Worm (Caenorhabditis elegans): ENCODE measurements around the gene C54E10.10.

C54E10.10 gene

DNA sequence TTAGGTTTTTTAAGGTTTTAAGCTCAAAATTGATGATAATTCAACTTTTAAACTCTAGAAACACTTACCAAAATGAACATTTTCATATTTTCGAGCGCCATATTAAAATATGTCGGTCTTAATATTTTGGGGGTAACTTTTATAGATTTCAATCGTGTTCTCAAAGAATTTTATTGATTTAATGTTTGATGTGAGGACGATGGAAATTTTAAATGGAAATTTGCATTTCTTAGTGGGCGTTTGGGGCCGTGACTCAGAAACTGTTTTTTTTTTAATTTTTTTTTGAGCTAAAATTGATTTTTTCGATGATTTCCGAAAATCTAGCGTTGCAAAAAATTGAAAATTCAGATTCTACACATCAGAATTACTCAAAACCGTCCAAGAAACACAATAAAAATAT, at the start of gene C54E10.10:
TSS of gene C54E10.10 (minus strand) at position 101 of the 400 bp plus-strand sequence.
- no peak for TF ChIP-seq egl-5 (tag; optimal IDR thresholded peaks at IDR 0.05)
- no peak for TF ChIP-seq unc-62 (GFP tag; optimal IDR thresholded peaks at IDR 0.05)
- no peak for TF ChIP-seq daf-12 (tag; optimal IDR thresholded peaks at IDR 0.05)
- no peak for TF ChIP-seq nhr-28 (tag; optimal IDR thresholded peaks at IDR 0.05)
- no peak for TF ChIP-seq nhr-76 (tag; optimal IDR thresholded peaks at IDR 0.05)
- TF ChIP-seq lsy-12 (tag; optimal IDR thresholded peaks at IDR 0.05) = no peak
- no peak for TF ChIP-seq eor-1 (tag; optimal IDR thresholded peaks at IDR 0.05)
- TF ChIP-seq snpc-4 (tag; optimal IDR thresholded peaks at IDR 0.05) = no peak
- TF ChIP-seq ceh-28 (tag; optimal IDR thresholded peaks at IDR 0.05) = no peak
- no peak for TF ChIP-seq ama-1 (optimal IDR thresholded peaks at IDR 0.05)
- TF ChIP-seq ztf-4 (tag; optimal IDR thresholded peaks at IDR 0.05) = no peak
- TF ChIP-seq elt-1 (tag; optimal IDR thresholded peaks at IDR 0.05) = no peak
- TF ChIP-seq ZK546.5 (tag; optimal IDR thresholded peaks at IDR 0.05) = no peak
- TF ChIP-seq lin-15B (tag; optimal IDR thresholded peaks at IDR 0.05) = no peak
- TF ChIP-seq ceh-16 (tag; optimal IDR thresholded peaks at IDR 0.05) = no peak

DNA sequence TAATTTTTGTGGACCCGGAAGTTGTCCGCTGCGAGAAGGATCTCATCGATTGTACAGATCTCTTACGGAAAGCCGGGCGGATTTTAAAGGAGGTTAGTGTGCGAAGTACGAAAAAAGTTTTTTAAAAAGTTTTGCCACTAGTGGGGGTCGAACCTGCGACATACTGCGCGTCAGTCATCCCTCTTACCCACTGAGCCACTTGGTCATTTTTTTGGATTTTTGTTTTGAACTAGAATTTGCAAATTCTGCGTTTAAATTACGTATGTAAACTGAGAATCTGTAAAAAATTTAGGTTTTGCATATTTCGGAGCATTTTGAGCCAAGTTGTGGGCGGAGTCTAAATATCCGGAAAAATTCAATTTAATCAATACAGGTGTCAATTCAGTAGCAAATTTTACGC, 45.4 kb upstream of the C54E10.10 start:
- no peak for TF ChIP-seq sea-2 (GFP tag; optimal IDR thresholded peaks at IDR 0.05)
- no peak for TF ChIP-seq pha-4 (tag; optimal IDR thresholded peaks at IDR 0.05)
- no peak for TF ChIP-seq skn-1 (tag; optimal IDR thresholded peaks at IDR 0.05)
- no peak for TF ChIP-seq lin-39 (tag; optimal IDR thresholded peaks at IDR 0.05)
- no peak for TF ChIP-seq hmg-11 (tag; optimal IDR thresholded peaks at IDR 0.05)
- no peak for TF ChIP-seq ztf-4 (tag; optimal IDR thresholded peaks at IDR 0.05)
- no peak for TF ChIP-seq eor-1 (tag; optimal IDR thresholded peaks at IDR 0.05)
- no peak for TF ChIP-seq ceh-9 (tag; optimal IDR thresholded peaks at IDR 0.05)
- no peak for TF ChIP-seq egl-27 (tag; optimal IDR thresholded peaks at IDR 0.05)
- TF ChIP-seq ZK546.5 (tag; optimal IDR thresholded peaks at IDR 0.05) = no peak
- TF ChIP-seq ama-1 (optimal IDR thresholded peaks at IDR 0.05) = no peak
- TF ChIP-seq nhr-77 (tag; optimal IDR thresholded peaks at IDR 0.05) = no peak
- TF ChIP-seq nhr-67 (tag; optimal IDR thresholded peaks at IDR 0.05) = no peak
- no peak for TF ChIP-seq fkh-10 (GFP tag; optimal IDR thresholded peaks at IDR 0.05)
- no peak for TF ChIP-seq pqm-1 (tag; optimal IDR thresholded peaks at IDR 0.05)
- TF ChIP-seq nhr-237 (tag; optimal IDR thresholded peaks at IDR 0.05) = no peak
- no peak for TF ChIP-seq snpc-4 (tag; optimal IDR thresholded peaks at IDR 0.05)
- no peak for TF ChIP-seq elt-1 (tag; optimal IDR thresholded peaks at IDR 0.05)

DNA sequence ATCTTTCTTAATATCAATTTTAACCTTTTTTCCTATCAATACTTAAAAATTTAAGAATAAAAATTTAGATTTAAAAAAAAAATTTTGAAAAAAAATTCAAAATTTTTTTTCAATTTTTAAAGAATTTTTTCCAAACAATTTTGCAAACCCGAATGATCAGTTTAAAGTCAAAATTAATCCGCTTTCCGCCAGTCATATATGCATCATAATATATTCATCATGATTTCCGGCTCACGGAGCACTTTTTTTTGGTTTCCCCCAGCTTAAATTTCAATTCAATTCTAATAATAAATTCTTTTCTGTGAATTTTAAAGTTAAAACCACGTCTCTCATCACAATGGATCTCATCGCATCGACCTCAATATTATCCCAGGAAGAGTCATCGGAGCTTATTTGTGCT, 43.3 kb upstream of the C54E10.10 start, which contains the start of gene nhr-230:
TSS of gene nhr-230 (plus strand) at position 301 of the 400 bp plus-strand sequence.
- no peak for TF ChIP-seq lin-15B (tag; optimal IDR thresholded peaks at IDR 0.05)
- TF ChIP-seq nhr-43 (tag; optimal IDR thresholded peaks at IDR 0.05; ENCODE audit: poor library complexity, severe bottlenecking) = no peak
- no peak for TF ChIP-seq aly-2 (tag; optimal IDR thresholded peaks at IDR 0.05)
- TF ChIP-seq ZK546.5 (tag; optimal IDR thresholded peaks at IDR 0.05) = no peak
- no peak for TF ChIP-seq pha-4 (tag; optimal IDR thresholded peaks at IDR 0.05)

DNA sequence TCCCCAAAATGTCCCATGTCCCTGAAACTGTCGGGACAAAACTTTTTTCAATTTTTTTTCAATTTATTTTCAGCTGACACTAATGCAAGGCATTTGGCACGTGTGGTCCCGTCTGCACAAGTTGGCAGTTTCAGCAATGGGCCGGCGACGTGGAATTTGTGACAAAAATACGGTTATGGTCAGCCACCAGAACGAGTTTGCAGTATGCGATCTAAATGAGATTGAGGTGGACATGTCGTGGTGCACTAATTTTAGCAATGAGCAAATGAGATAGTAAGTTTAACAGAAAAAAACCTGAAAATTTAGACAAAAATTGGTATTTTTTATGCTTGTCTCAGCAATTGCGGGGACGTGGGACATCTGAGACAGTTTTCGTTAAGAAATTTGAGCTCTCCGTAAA, 39.3 kb upstream of the C54E10.10 start:
- TF ChIP-seq nhr-77 (tag; optimal IDR thresholded peaks at IDR 0.05) (no peak), pqm-1 (tag; optimal IDR thresholded peaks at IDR 0.05) (no peak), ztf-11 (tag; optimal IDR thresholded peaks at IDR 0.05) (no peak), nhr-12 (tag; optimal IDR thresholded peaks at IDR 0.05) (no peak), ZK546.5 (tag; optimal IDR thresholded peaks at IDR 0.05) (no peak), daf-12 (tag; optimal IDR thresholded peaks at IDR 0.05) (no peak), ama-1 (optimal IDR thresholded peaks at IDR 0.05) (no peak), lin-15B (tag; optimal IDR thresholded peaks at IDR 0.05) (no peak), tbx-2 (tag; optimal IDR thresholded peaks at IDR 0.05) (no peak), sea-2 (GFP tag; optimal IDR thresholded peaks at IDR 0.05) (no peak)

DNA sequence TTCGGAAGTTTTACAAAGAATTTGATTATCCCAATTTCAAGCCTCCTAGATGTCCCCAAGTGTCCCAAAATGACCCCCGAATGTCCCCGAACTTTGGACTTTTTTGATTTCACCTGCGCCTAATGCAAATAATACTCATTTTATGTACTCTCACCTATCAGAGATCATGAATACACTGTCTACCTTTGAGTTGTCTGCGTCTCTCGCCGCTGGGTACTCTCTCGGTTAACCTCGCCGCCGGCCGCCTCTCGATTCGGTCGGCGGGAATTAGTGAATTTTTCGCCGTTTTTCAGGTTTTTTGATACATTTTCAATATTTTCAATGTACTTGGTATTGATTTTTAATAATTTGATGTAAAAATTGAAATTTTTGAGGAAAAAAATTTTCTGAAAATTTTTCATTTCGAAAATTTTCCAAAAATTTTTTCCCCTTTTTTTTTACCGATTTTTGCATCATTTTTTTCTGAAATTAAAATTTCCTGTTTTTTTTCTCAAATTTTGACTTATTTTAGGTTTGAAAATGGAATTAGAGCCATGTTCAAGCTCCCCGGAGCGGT, 35.7 kb upstream of the C54E10.10 start, which contains the start of gene nhr-65:
TSS of gene nhr-65 (plus strand) at position 506 of the 556 bp plus-strand sequence.
- TF ChIP-seq nhr-25 (tag; optimal IDR thresholded peaks at IDR 0.05) = no peak
- no peak for TF ChIP-seq fkh-2 (tag; optimal IDR thresholded peaks at IDR 0.05)
- TF ChIP-seq fos-1 (tag; optimal IDR thresholded peaks at IDR 0.05) = no peak
- TF ChIP-seq nhr-28 (tag; optimal IDR thresholded peaks at IDR 0.05) = no peak
- TF ChIP-seq elt-1 (tag; optimal IDR thresholded peaks at IDR 0.05) = no peak
- TF ChIP-seq ztf-11 (tag; optimal IDR thresholded peaks at IDR 0.05) = no peak
- no peak for TF ChIP-seq ceh-16 (tag; optimal IDR thresholded peaks at IDR 0.05)
- TF ChIP-seq mdl-1 (tag; optimal IDR thresholded peaks at IDR 0.05) = no peak
- no peak for TF ChIP-seq lin-15B (tag; optimal IDR thresholded peaks at IDR 0.05)
- TF ChIP-seq lsy-12 (tag; optimal IDR thresholded peaks at IDR 0.05) = no peak
- TF ChIP-seq R02D3.7 (tag; optimal IDR thresholded peaks at IDR 0.05) = no peak
- TF ChIP-seq lin-39 (tag; optimal IDR thresholded peaks at IDR 0.05) = no peak
- no peak for TF ChIP-seq sea-2 (GFP tag; optimal IDR thresholded peaks at IDR 0.05)
- TF ChIP-seq ceh-9 (tag; optimal IDR thresholded peaks at IDR 0.05) = no peak
- peak; percentile 61 for TF ChIP-seq elt-2 (tag; optimal IDR thresholded peaks at IDR 0.05)
- TF ChIP-seq jun-1 (tag; optimal IDR thresholded peaks at IDR 0.05) = no peak
- TF ChIP-seq egl-27 (tag; optimal IDR thresholded peaks at IDR 0.05) = no peak
- no peak for TF ChIP-seq daf-12 (tag; optimal IDR thresholded peaks at IDR 0.05)
- no peak for TF ChIP-seq tbx-2 (tag; optimal IDR thresholded peaks at IDR 0.05)
- no peak for TF ChIP-seq unc-39 (tag; optimal IDR thresholded peaks at IDR 0.05)
- TF ChIP-seq ceh-28 (tag; optimal IDR thresholded peaks at IDR 0.05) = no peak
- peak; percentile 54 for TF ChIP-seq pqm-1 (tag; optimal IDR thresholded peaks at IDR 0.05)
- peak; percentile 21 for TF ChIP-seq nfya-1 (tag; optimal IDR thresholded peaks at IDR 0.05; ENCODE audit: insufficient read depth)
- TF ChIP-seq nhr-23 (tag; optimal IDR thresholded peaks at IDR 0.05) = no peak
- TF ChIP-seq nhr-12 (tag; optimal IDR thresholded peaks at IDR 0.05) = no peak
- TF ChIP-seq ama-1 (optimal IDR thresholded peaks at IDR 0.05) = no peak
- TF ChIP-seq hmg-11 (tag; optimal IDR thresholded peaks at IDR 0.05) = peak; percentile 25
- TF ChIP-seq nhr-77 (tag; optimal IDR thresholded peaks at IDR 0.05) = no peak
- no peak for TF ChIP-seq egl-5 (tag; optimal IDR thresholded peaks at IDR 0.05)

Data from whole organism, L3 larva.